Fruit fly (Drosophila melanogaster) whole organism, wandering third instar larva: ENCODE measurements around the gene Acp76A.

Experiments used
- Abd-B ChIP-seq: fragments of >200 bp; optimal IDR thresholded peaks from 2 replicates; lab custom pipeline; 2017; ENCODE audit warnings: missing biosample characterization, missing genetic modification characterization
- CG9705 ChIP-seq: fragments of 200-800 bp; sonication (Bioruptor generic); optimal IDR thresholded peaks from 2 replicates; lab custom pipeline; 2018; ENCODE audit warnings: missing biosample characterization, mild to moderate bottlenecking, missing genetic modification characterization
- CrebA ChIP-seq: fragments of 200-800 bp; sonication (Bioruptor generic); optimal IDR thresholded peaks from 2 replicates; lab custom pipeline; 2016; ENCODE audit warnings: missing biosample characterization, mild to moderate bottlenecking, missing genetic modification characterization, borderline replicate concordance
- GATAd ChIP-seq: sonication (Bioruptor generic); optimal IDR thresholded peaks from 2 replicates; lab custom pipeline; 2016; ENCODE audit warnings: missing biosample characterization, missing genetic modification characterization
- Hnf4 ChIP-seq: fragments of 200-800 bp; sonication (Bioruptor generic); optimal IDR thresholded peaks from 2 replicates; lab custom pipeline; 2016; ENCODE audit warnings: missing biosample characterization, mild to moderate bottlenecking, missing genetic modification characterization
- Hr78 ChIP-seq: fragments of >200 bp; optimal IDR thresholded peaks from 2 replicates; lab custom pipeline; 2017; ENCODE audit warnings: missing biosample characterization, missing genetic modification characterization
- Hr83 ChIP-seq: fragments of 200-300 bp; sonication (Bioruptor generic); optimal IDR thresholded peaks from 2 replicates; lab custom pipeline; 2016; ENCODE audit warnings: missing biosample characterization, mild to moderate bottlenecking, missing genetic modification characterization, moderate library complexity; ENCODE audit not compliant: poor library complexity, severe bottlenecking
- Myc ChIP-seq: fragments of >200 bp; optimal IDR thresholded peaks from 2 replicates; lab custom pipeline; 2017
- N ChIP-seq: fragments of >200 bp; optimal IDR thresholded peaks from 2 replicates; lab custom pipeline; 2018; ENCODE audit warnings: missing biosample characterization, missing external identifiers, missing genetic modification characterization
- OdsH ChIP-seq: fragments of 200-800 bp; sonication (Bioruptor generic); optimal IDR thresholded peaks from 2 replicates; lab custom pipeline; 2016; ENCODE audit warnings: missing biosample characterization, mild to moderate bottlenecking, missing genetic modification characterization
- Rel ChIP-seq, 2 experiments: fragments of 200-800 bp; sonication (Bioruptor generic) in 1 of 2; optimal IDR thresholded peaks; 2 replicates in 1 of 2; 3 replicates in 1 of 2; lab custom pipeline; 2016 to 2019; ENCODE audit warnings: mild to moderate bottlenecking in 2 of 2, missing biosample characterization in 2 of 2, missing genetic modification characterization in 2 of 2, moderate library complexity in 1 of 2
- Sp1 ChIP-seq: fragments of 200-800 bp; sonication (Bioruptor generic); optimal IDR thresholded peaks from 3 replicates; lab custom pipeline; 2019; ENCODE audit warnings: missing biosample characterization, mild to moderate bottlenecking, missing genetic modification characterization, moderate library complexity
- Vsx2 ChIP-seq: fragments of 200-300, 225-300 bp; sonication (Bioruptor generic); optimal IDR thresholded peaks from 2 replicates; lab custom pipeline; 2018; ENCODE audit warnings: missing biosample characterization, missing genetic modification characterization; ENCODE audit not compliant: partially characterized antibody
- br ChIP-seq: fragments of 200-800 bp; sonication (Bioruptor generic); optimal IDR thresholded peaks from 2 replicates; lab custom pipeline; 2016; ENCODE audit warnings: missing biosample characterization, missing genetic modification characterization
- brk ChIP-seq: fragments of 200-800 bp; sonication (Bioruptor generic); optimal IDR thresholded peaks from 2 replicates; lab custom pipeline; 2016; ENCODE audit warnings: missing biosample characterization, mild to moderate bottlenecking, missing genetic modification characterization
- dl ChIP-seq, 2 experiments: fragments of 175-275, 200-275 bp in 1 of 2; fragments of 200-275 bp in 1 of 2; sonication (Bioruptor generic); optimal IDR thresholded peaks; lab custom pipeline; 2018; ENCODE audit warnings: mild to moderate bottlenecking in 2 of 2, missing biosample characterization in 2 of 2, missing genetic modification characterization in 2 of 2, moderate library complexity in 2 of 2; ENCODE audit not compliant: partially characterized antibody in 2 of 2, insufficient read depth in 1 of 2
- foxo ChIP-seq, 2 experiments: fragments of 200-800 bp; sonication (Bioruptor generic); optimal IDR thresholded peaks; 2 replicates in 1 of 2; 3 replicates in 1 of 2; lab custom pipeline; 2016 to 2017; ENCODE audit warnings: missing biosample characterization in 2 of 2, missing genetic modification characterization in 2 of 2
- fru ChIP-seq: fragments of 200-800 bp; sonication (Bioruptor generic); optimal IDR thresholded peaks from 3 replicates; lab custom pipeline; 2016; ENCODE audit warnings: missing biosample characterization, mild to moderate bottlenecking, missing genetic modification characterization
- h ChIP-seq: fragments of 200-800 bp; sonication (Bioruptor generic); optimal IDR thresholded peaks from 3 replicates; lab custom pipeline; 2016; ENCODE audit warnings: missing biosample characterization, mild to moderate bottlenecking, missing genetic modification characterization
- lola ChIP-seq: fragments of >200 bp; optimal IDR thresholded peaks from 2 replicates; lab custom pipeline; 2017; ENCODE audit warnings: missing biosample characterization, missing genetic modification characterization
- pan ChIP-seq: fragments of >200 bp; optimal IDR thresholded peaks from 2 replicates; lab custom pipeline; 2017
- psq ChIP-seq: fragments of 200-800 bp; sonication (Bioruptor generic); optimal IDR thresholded peaks from 3 replicates; lab custom pipeline; 2017; ENCODE audit warnings: missing biosample characterization, mild to moderate bottlenecking, missing genetic modification characterization, moderate library complexity
- rgr ChIP-seq: fragments of 200-800 bp; sonication (Bioruptor generic); optimal IDR thresholded peaks from 3 replicates; lab custom pipeline; 2016; ENCODE audit warnings: missing biosample characterization, mild to moderate bottlenecking, missing genetic modification characterization
- sage ChIP-seq: fragments of 200-800 bp; sonication (Bioruptor generic); optimal IDR thresholded peaks from 2 replicates; lab custom pipeline; 2016; ENCODE audit warnings: missing biosample characterization, mild to moderate bottlenecking, missing genetic modification characterization

Acp76A gene

DNA sequence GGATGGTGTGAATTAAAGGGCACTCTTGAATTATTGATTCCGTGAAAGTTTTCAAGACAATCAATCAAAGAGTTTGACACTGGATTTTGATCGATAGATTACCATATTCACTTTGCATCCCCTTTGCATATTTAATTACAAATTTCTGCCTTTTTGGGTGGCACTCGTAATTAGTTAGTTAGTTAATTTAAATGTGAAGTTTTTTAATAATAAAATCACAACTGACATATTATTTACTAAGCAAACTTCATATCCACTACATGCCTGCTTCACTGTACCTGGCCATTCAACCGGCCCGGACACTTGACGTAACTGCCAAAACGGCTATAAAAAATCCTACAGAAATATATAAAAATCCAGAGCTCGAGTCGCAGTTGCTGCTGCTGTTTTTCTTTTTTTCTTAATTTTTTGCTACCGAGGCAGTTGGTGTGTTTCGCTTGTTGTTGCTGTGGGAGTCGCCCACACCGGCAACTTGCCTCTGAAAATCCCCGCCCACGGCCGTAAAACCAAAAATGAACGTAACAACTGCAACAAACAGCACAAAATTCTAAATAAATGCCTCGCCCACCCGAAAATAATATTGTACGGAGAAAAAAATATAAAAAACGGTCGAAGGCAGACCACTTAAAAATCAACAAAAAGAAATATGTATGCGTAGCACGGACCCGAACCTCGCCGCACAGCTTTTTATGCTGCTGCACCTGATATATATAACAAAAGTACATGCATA is 23.0 kb upstream of the Acp76A start:
- no peak for TF ChIP-seq Hr78 (GFP tag; lab: Kevin White, UChicago)
- TF ChIP-seq psq: no peak
- TF ChIP-seq pan (lab: Kevin White, UChicago): no peak
- TF ChIP-seq brk: no peak
- no peak for TF ChIP-seq sage (GFP tag; lab: Kevin White, UChicago)
- TF ChIP-seq CG9705 (GFP tag; lab: Kevin White, UChicago): no peak

DNA sequence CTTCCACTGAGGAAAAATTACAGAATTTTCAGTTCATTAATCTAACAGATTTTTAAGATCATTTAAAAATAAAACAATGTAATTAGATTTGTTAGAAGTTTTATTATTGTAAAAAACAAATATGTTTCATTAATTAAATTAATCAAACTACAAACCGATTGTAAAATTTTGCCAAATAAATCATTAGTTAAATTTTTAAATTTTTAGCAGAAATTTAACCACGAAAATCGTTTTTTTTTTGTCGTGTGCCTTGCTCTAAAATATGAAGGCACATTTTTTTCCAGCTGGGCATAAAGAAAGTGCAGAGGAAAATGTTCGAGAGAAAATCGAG is 22.0 kb upstream of the Acp76A start:
- TF ChIP-seq brk (no peak), N (GFP tag; lab: Kevin White, UChicago) (no peak), h (GFP tag; lab: Kevin White, UChicago) (no peak)
- TF ChIP-seq, all 38 proteins: peak for 0

DNA sequence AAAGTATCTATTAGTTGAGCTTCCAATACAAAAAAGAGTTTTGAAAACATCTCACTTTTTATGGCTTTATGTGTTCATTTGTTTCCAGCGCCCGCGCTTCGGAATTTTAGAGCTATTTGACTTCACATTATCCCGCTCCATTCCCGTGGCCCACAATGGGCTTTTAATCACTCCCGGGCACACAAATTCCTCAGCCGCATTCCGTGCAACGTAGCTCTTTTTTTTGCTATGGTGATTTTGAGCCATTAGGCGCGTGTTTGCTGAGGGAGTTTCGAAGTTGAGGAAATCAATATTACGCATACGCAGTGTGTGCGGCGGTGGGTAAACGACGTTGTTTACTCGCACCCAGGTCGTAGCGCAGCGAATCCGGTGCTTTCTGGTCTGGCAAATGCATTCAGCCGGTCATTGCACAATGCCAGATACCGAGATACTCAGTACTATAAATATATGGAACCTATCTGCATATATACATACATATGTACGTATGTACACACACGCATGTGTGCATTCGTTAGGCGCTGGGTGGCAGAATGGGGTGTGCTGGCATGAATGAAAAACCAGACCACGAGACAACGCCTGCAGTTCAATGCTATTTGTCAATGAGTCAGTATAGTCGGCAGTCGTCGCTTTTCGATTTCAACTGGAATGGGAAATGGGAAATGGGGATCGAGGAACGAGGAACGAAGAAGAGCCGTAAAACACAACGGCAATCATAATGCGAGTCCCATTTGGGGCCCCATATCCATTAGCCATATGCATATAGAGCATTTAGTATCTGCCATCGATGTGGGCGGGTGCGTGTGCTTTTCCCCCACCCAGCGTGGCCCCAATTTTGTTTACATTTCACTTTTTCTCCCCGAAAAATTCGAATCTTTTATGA is 21.4 kb upstream of the Acp76A start:
- TF ChIP-seq dl (GFP tag; optimal IDR thresholded peaks at IDR 0.05; lab: Kevin White, UChicago; ENCODE audit: insufficient read depth in 1 of 2, partially characterized antibody in 2 of 2) (no peak), Vsx2 (GFP tag; lab: Kevin White, UChicago) (no peak), Myc (lab: Kevin White, UChicago) (no peak), Rel (GFP tag; optimal IDR thresholded peaks at IDR 0.05; lab: Kevin White, UChicago) (no peak), Rel (tag; optimal IDR thresholded peaks at IDR 0.05; lab: Kevin White, UChicago) (no peak), h (GFP tag; lab: Kevin White, UChicago) (no peak), Hnf4 (GFP tag; lab: Kevin White, UChicago) (no peak), Abd-B (no peak), CrebA (GFP tag; lab: Kevin White, UChicago) (no peak), lola (GFP tag; lab: Kevin White, UChicago) (no peak), GATAd (GFP tag; lab: Kevin White, UChicago) (no peak), foxo (GFP tag; optimal IDR thresholded peaks at IDR 0.05; lab: Kevin White, UChicago) (no peak), fru (GFP tag; lab: Kevin White, UChicago) (no peak), sage (GFP tag; lab: Kevin White, UChicago) (no peak), N (GFP tag; lab: Kevin White, UChicago) (no peak), Sp1 (GFP tag; lab: Kevin White, UChicago) (no peak)

DNA sequence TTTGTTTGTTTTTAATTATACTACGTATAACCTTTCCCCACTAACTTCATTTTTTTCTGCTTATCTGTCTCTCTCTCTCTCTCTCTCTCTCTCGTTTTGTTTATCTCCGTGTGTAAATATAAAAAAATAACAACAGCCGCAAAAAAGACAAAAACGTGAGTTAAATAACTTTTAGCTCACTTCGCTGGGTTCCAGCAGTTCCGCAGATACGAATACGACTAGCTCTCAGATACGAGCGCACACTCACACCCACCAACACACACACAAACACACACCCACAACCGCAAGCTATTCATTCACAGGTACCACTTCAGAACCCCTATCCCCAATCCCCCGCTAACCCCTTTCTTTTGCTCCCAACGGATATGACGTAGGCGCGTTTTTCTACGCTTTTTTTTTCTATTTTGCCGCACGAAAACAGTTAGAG is 20.4 kb upstream of the Acp76A start:
- peak; percentile 64 for TF ChIP-seq CrebA (GFP tag; lab: Kevin White, UChicago)
- TF ChIP-seq Sp1 (GFP tag; lab: Kevin White, UChicago): peak; percentile 43
- no peak for TF ChIP-seq CG9705 (GFP tag; lab: Kevin White, UChicago)
- TF ChIP-seq rgr (GFP tag; lab: Kevin White, UChicago): peak; percentile 41
- peak; percentile 6 for TF ChIP-seq Hr83 (GFP tag; lab: Kevin White, UChicago)
- peak; percentile 44 for TF ChIP-seq h (GFP tag; lab: Kevin White, UChicago)
- TF ChIP-seq Rel (GFP tag; optimal IDR thresholded peaks at IDR 0.05; lab: Kevin White, UChicago): no peak
- TF ChIP-seq Rel (tag; optimal IDR thresholded peaks at IDR 0.05; lab: Kevin White, UChicago): peak; percentile 25
- TF ChIP-seq sage (GFP tag; lab: Kevin White, UChicago): peak; percentile 4
- peak; percentile 13 for TF ChIP-seq br (GFP tag; lab: Kevin White, UChicago)
- no peak for TF ChIP-seq OdsH
- TF ChIP-seq psq: peak; percentile 0
- TF ChIP-seq, all 38 proteins: peak for 9

DNA sequence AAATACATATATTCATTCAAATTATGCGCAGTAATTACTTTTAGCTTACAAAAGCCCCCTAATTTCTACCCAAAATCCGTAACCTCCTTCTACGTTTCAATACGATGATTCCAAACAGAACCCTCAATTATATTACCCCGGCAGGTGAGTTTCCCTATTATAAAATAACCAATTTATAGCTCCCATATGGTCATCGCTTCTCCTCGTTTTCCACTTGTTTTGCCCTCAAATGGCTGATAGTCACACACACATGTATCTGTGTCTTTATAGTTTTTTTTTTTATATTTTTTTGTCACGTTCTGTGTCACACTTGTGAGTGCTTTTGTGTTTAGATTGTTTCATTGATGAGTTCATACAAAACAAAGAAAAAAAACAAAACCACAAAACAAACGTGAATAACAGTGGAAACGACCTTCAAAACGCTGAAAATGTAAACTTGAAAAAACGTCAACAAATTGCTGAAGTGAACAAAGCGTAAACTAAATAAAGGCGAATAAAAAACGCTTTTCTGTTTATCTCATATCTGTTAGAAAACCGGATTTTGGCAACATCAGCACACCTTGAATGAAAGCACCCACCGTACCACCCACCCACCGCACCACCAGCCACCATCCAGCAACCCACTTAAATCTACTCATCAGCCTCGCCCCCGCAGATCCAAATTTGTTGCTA is 19.5 kb upstream of the Acp76A start:
- TF ChIP-seq pan (lab: Kevin White, UChicago): no peak
- TF ChIP-seq foxo (GFP tag; optimal IDR thresholded peaks at IDR 0.05; lab: Kevin White, UChicago): peak in 1 of 2 experiments; percentile 1
- TF ChIP-seq CG9705 (GFP tag; lab: Kevin White, UChicago): no peak
- no peak for TF ChIP-seq GATAd (GFP tag; lab: Kevin White, UChicago)
- no peak for TF ChIP-seq rgr (GFP tag; lab: Kevin White, UChicago)
- no peak for TF ChIP-seq CrebA (GFP tag; lab: Kevin White, UChicago)
- TF ChIP-seq lola (GFP tag; lab: Kevin White, UChicago): no peak
- no peak for TF ChIP-seq Hnf4 (GFP tag; lab: Kevin White, UChicago)
- TF ChIP-seq Vsx2 (GFP tag; lab: Kevin White, UChicago): no peak
